Worm (Caenorhabditis elegans) whole organism, L4 larva: ENCODE data around the gene K05F1.10.
A peak's percentile ranks its signal among the peaks of the same experiment; 100 is the strongest.

ENCODE experiments used
- D1046.2 ChIP-seq: fragments of 200-800 bp; sonication (Bioruptor generic); IDR thresholded peaks from 2 replicates; pipeline ENCODE4 v1.3.6; 2022; ENCODE audit warnings: missing genetic modification characterization, missing compliant biosample characterization
- R02D3.7 ChIP-seq: fragments of 150-350 bp; sonication (generic microtip); optimal IDR thresholded peaks from 3 replicates; lab custom pipeline; 2014; ENCODE audit warnings: missing biosample characterization, missing genetic modification characterization
- ZK546.5 ChIP-seq, 2 experiments: sonication (generic microtip); optimal IDR thresholded peaks; 2 replicates each; lab custom pipeline; 2017; ENCODE audit warnings: missing biosample characterization in 2 of 2, missing genetic modification characterization in 2 of 2
- aha-1 ChIP-seq: fragments of 150-350 bp; peaks from one replicate; lab custom pipeline; 2014; ENCODE audit warnings: missing biosample characterization, missing genetic modification characterization
- arid-1 ChIP-seq: fragments of 200-800 bp; sonication (Bioruptor generic); conservative IDR thresholded peaks from 2 replicates; pipeline ENCODE4 v1.3.6; 2022; ENCODE audit warnings: missing genetic modification reagents, missing genetic modification characterization, missing compliant biosample characterization
- ceh-28 ChIP-seq: fragments of 150-350 bp; optimal IDR thresholded peaks from 2 replicates; lab custom pipeline; 2014; ENCODE audit warnings: missing biosample characterization, missing genetic modification reagents, missing genetic modification characterization
- daf-16 ChIP-seq, 3 experiments: sonication (generic microtip); optimal IDR thresholded peaks; 2 replicates each; lab custom pipeline; 2016 to 2017; ENCODE audit warnings: missing genetic modification characterization in 3 of 3, missing genetic modification reagents in 3 of 3, mild to moderate bottlenecking in 2 of 3, missing compliant biosample characterization in 2 of 3, missing biosample characterization in 1 of 3, moderate library complexity in 1 of 3
- dmd-6 ChIP-seq: fragments of 200-800 bp; sonication (Bioruptor generic); IDR thresholded peaks from 2 replicates; pipeline ENCODE4 v1.3.6; 2022; ENCODE audit warnings: missing genetic modification reagents, missing genetic modification characterization, missing compliant biosample characterization
- dmd-8 ChIP-seq: fragments of 200-800 bp; sonication (Bioruptor generic); IDR thresholded peaks from 2 replicates; pipeline ENCODE4 v1.3.6; 2022; ENCODE audit warnings: missing genetic modification characterization, missing compliant biosample characterization
- gei-8 ChIP-seq: fragments of 200-800 bp; sonication (Bioruptor generic); optimal IDR thresholded peaks from 2 replicates; lab custom pipeline; 2018; ENCODE audit warnings: mild to moderate bottlenecking, missing genetic modification characterization, missing compliant biosample characterization
- jun-1 ChIP-seq: fragments of 150-350 bp; optimal IDR thresholded peaks from 2 replicates; lab custom pipeline; 2014; ENCODE audit warnings: missing biosample characterization, missing genetic modification reagents, missing genetic modification characterization
- lim-7 ChIP-seq: fragments of 200-800 bp; sonication (Bioruptor generic); IDR thresholded peaks from 2 replicates; pipeline ENCODE4 v1.3.6; 2022; ENCODE audit warnings: missing genetic modification characterization, missing compliant biosample characterization
- lin-38 ChIP-seq: fragments of 200-800 bp; sonication (Bioruptor generic); IDR thresholded peaks from 2 replicates; pipeline ENCODE4 v1.3.6; 2022; ENCODE audit warnings: missing genetic modification reagents, missing genetic modification characterization, missing compliant biosample characterization
- lir-3 ChIP-seq: sonication (generic microtip); optimal IDR thresholded peaks from 2 replicates; lab custom pipeline; 2016; ENCODE audit warnings: mild to moderate bottlenecking, missing genetic modification characterization, missing compliant biosample characterization
- lsy-2 ChIP-seq, 2 experiments: fragments of 150-350 bp in 1 of 2; sonication (generic microtip) in 1 of 2; optimal IDR thresholded peaks; 2 replicates each; lab custom pipeline; 2014 to 2017; ENCODE audit warnings: missing biosample characterization in 2 of 2, missing genetic modification characterization in 2 of 2
- mes-2 ChIP-seq: sonication (generic microtip); optimal IDR thresholded peaks from 2 replicates; lab custom pipeline; 2016; ENCODE audit warnings: missing genotype, mild to moderate bottlenecking, missing genetic modification characterization, missing compliant biosample characterization; ENCODE audit not compliant: poor library complexity, severe bottlenecking
- nhr-11 ChIP-seq: fragments of 150-350 bp; optimal IDR thresholded peaks from 2 replicates; lab custom pipeline; 2014; ENCODE audit warnings: missing biosample characterization, missing genetic modification characterization
- nhr-111 ChIP-seq: fragments of 200-800 bp; sonication (Bioruptor generic); optimal IDR thresholded peaks from 2 replicates; lab custom pipeline; 2018; ENCODE audit warnings: mild to moderate bottlenecking, missing genetic modification characterization, missing compliant biosample characterization
- nhr-25 ChIP-seq: sonication (generic microtip); optimal IDR thresholded peaks from 2 replicates; lab custom pipeline; 2017; ENCODE audit warnings: missing genetic modification characterization, mild to moderate bottlenecking, missing compliant biosample characterization, antibody characterized with exemption, moderate library complexity, borderline replicate concordance; ENCODE audit not compliant: insufficient read depth
- nhr-41 ChIP-seq: fragments of 200-800 bp; sonication (Bioruptor generic); IDR thresholded peaks from 2 replicates; pipeline ENCODE4 v1.3.6; 2022; ENCODE audit warnings: missing genetic modification reagents, missing genetic modification characterization, missing compliant biosample characterization
- nhr-42 ChIP-seq: fragments of 200-800 bp; sonication (Bioruptor generic); IDR thresholded peaks from 2 replicates; pipeline ENCODE4 v1.3.6; 2022; ENCODE audit warnings: missing genetic modification characterization, missing compliant biosample characterization
- php-3 ChIP-seq: fragments of 200-800 bp; sonication (Bioruptor generic); IDR thresholded peaks from 2 replicates; pipeline ENCODE4 v1.3.6; 2022; ENCODE audit warnings: missing genetic modification reagents, missing genetic modification characterization, missing compliant biosample characterization
- saeg-2 ChIP-seq: fragments of 200-800 bp; sonication (Bioruptor generic); IDR thresholded peaks from 2 replicates; pipeline ENCODE4 v1.3.6; 2022; ENCODE audit warnings: missing genetic modification reagents, missing genetic modification characterization, missing compliant biosample characterization
- set-16 ChIP-seq: fragments of 200-800 bp; sonication (Bioruptor generic); IDR thresholded peaks from 2 replicates; pipeline ENCODE4 v1.3.6; 2022; ENCODE audit warnings: missing genetic modification reagents, missing genetic modification characterization, missing compliant biosample characterization
- tag-97 ChIP-seq: fragments of 200-800 bp; sonication (Bioruptor generic); IDR thresholded peaks from 2 replicates; pipeline ENCODE4 v1.3.6; 2022; ENCODE audit warnings: missing genetic modification characterization, missing compliant biosample characterization
- tra-1 ChIP-seq: fragments of 200-800 bp; sonication (Bioruptor generic); IDR thresholded peaks from 2 replicates; pipeline ENCODE4 v1.3.6; 2022; ENCODE audit warnings: missing genetic modification reagents, missing genetic modification characterization, missing compliant biosample characterization
- unc-130 ChIP-seq: sonication (generic microtip); optimal IDR thresholded peaks from 2 replicates; lab custom pipeline; 2016; ENCODE audit warnings: missing genetic modification reagents, missing genetic modification characterization, missing compliant biosample characterization
- unc-62 ChIP-seq, 3 experiments: fragments of 150-350 bp in 1 of 3; sonication (generic microtip); optimal IDR thresholded peaks in 2 of 3; peaks in 1 of 3; 1 replicate in 1 of 3; 2 replicates in 2 of 3; lab custom pipeline; 2014 to 2017; ENCODE audit warnings: missing biosample characterization in 3 of 3, missing genetic modification characterization in 3 of 3, missing genetic modification reagents in 3 of 3, missing genotype in 1 of 3
- vab-7 ChIP-seq: fragments of 200-800 bp; sonication (Bioruptor generic); IDR thresholded peaks from 2 replicates; pipeline ENCODE4 v1.3.6; 2022; ENCODE audit warnings: missing genetic modification reagents, missing genetic modification characterization, missing compliant biosample characterization
- zfp-2 ChIP-seq: sonication (generic microtip); optimal IDR thresholded peaks from 2 replicates; lab custom pipeline; 2016; ENCODE audit warnings: mild to moderate bottlenecking, missing genetic modification characterization, missing compliant biosample characterization
- zfp-3 ChIP-seq: fragments of 200-800 bp; sonication (Bioruptor generic); conservative IDR thresholded peaks from 2 replicates; pipeline ENCODE4 v1.3.6; 2022; ENCODE audit warnings: missing genetic modification reagents, missing genetic modification characterization, missing compliant biosample characterization
- ztf-7 ChIP-seq: fragments of 150-350 bp; optimal IDR thresholded peaks from 2 replicates; lab custom pipeline; 2014; ENCODE audit warnings: missing biosample characterization, missing genetic modification characterization

Gene K05F1.10

DNA sequence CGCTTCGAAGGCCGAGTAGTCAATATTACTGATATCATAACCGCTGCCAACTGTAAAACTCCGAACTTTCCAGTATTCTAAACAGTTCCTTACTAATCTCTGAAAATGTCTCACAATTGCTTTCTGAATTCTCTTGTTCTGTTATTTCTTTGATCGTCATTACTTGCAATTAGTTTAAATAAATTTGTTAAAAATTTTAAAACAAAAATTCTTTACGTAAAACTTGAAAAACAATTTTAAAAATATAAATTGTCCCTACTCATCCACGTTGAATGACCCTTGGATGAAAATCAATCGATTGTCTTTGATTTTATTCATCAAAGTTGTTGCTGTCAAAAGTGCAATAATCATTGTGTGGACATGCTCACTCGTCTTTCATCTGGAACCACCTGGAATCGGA, 11.1 kb downstream of the K05F1.10 start, which contains the start of gene acdh-8:
Gene acdh-8 (plus strand): TSS at position 301 of the 400 bp plus-strand sequence.
- TF ChIP-seq zfp-2 (tag; lab: Kevin White, UChicago) (no peak), dmd-8 (no peak), php-3 (GFP tag; lab: Robert Waterston, UW) (no peak)

DNA sequence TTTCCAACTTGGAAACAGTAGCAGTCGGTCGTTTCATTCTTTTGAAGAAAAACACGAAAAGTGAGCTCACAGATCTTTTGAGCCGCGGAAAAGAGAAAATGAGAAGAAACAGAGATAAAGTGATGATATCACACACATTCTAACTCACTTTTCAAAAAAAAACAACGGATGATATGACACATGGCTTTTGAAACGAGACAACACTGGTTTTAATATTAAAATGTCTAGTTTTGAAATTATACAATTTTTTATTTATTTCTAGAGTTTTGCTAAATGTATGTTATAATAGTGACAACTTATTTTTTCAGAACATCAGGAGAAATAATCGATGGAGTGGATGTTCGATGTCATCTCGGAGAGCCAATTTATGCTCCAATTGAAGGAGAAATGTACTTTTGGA, 12.8 kb downstream of the K05F1.10 start, which contains the start of gene K05F1.14:
Gene K05F1.14 (minus strand): TSS at position 101 of the 400 bp plus-strand sequence.
- TF ChIP-seq unc-130 (GFP tag; lab: Kevin White, UChicago) = no peak
- TF ChIP-seq nhr-25 = no peak
- TF ChIP-seq D1046.2 = no peak
- no peak for TF ChIP-seq lim-7
- no peak for TF ChIP-seq aha-1 (tag; lab: Kevin White, UChicago)
- no peak for TF ChIP-seq arid-1 (GFP tag; lab: Robert Waterston, UW)
- no peak for TF ChIP-seq vab-7
- no peak for TF ChIP-seq lsy-2 (tag; optimal IDR thresholded peaks at IDR 0.05; lab: Kevin White, UChicago)
- no peak for TF ChIP-seq R02D3.7 (tag; lab: Kevin White, UChicago)
- no peak for TF ChIP-seq nhr-111 (GFP tag; lab: Kevin White, UChicago)
- no peak for TF ChIP-seq tag-97
- TF ChIP-seq dmd-6 (GFP tag; lab: Robert Waterston, UW) = no peak
- TF ChIP-seq gei-8 (GFP tag; lab: Kevin White, UChicago) = no peak
- TF ChIP-seq jun-1 (tag; lab: Kevin White, UChicago) = no peak
- TF ChIP-seq, all 104 proteins: peak for 0

DNA sequence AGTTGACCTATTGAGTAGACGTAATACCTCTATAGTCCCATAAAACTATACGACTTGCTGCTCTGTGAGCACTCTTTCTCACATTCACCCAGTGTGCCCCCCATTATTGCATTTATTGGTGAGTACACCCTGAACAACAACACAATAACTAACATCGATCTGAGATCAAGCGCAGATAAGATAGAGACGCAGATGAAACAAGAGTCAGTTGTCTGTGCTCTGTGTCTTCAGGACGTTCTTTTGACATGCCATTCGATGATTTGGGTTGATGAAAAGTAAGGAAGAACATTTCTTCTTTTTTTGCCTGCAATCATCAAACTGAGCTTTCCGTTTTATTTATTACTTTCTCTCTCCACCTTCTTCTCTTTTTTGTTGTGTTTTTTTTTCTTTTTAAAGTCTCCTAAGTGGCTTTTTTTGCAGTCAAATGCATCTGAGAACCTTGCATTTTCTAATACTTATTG, 14.9 kb downstream of the K05F1.10 start, which contains the start of gene lect-2:
Gene lect-2 (plus strand): TSS at position 411 of the 461 bp plus-strand sequence.
- TF ChIP-seq unc-62 (GFP tag; optimal IDR thresholded peaks at IDR 0.05 in 1 of 2; lab: Kevin White, UChicago) = no peak
- no peak for TF ChIP-seq unc-62 (tag; optimal IDR thresholded peaks at IDR 0.05; lab: Kevin White, UChicago)
- peak; percentile 59 for TF ChIP-seq nhr-11 (tag; lab: Kevin White, UChicago)
- TF ChIP-seq ztf-7 (tag; lab: Kevin White, UChicago) = no peak
- no peak for TF ChIP-seq zfp-3
- no peak for TF ChIP-seq set-16 (GFP tag; lab: Robert Waterston, UW)
- peak in 1 of 2 experiments; percentile 40 for TF ChIP-seq daf-16 (GFP tag; optimal IDR thresholded peaks at IDR 0.05; lab: Kevin White, UChicago)
- no peak for TF ChIP-seq daf-16 (tag; optimal IDR thresholded peaks at IDR 0.05; lab: Kevin White, UChicago)
- TF ChIP-seq zfp-2 (tag; lab: Kevin White, UChicago) = no peak
- TF ChIP-seq nhr-41 (GFP tag; lab: Robert Waterston, UW) = no peak
- no peak for TF ChIP-seq lin-38 (GFP tag; lab: Robert Waterston, UW)
- peak; percentile 81 for TF ChIP-seq aha-1 (tag; lab: Kevin White, UChicago)
- TF ChIP-seq lir-3 (tag; lab: Kevin White, UChicago) = no peak
- TF ChIP-seq tra-1 (GFP tag; lab: Robert Waterston, UW) = no peak
- no peak for TF ChIP-seq nhr-42
- no peak for TF ChIP-seq ceh-28 (tag; lab: Kevin White, UChicago)

DNA sequence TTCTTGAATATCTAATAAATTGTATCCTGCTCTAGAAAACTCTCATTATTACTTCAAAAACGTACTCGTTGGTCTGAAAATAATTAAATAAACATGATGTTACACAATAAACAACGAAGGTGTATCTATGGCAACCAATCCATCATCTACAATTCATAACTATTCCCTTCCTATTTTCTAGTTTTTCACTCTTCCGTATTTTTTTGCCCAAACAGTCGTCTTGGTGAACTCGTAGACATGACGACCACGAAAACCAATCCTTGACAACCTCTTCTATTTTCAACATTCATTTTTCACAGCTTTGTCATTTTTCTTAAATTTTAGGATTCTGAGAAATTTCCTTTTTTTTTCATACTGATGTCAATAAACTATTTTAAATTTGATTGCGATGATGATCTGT, 16.5 kb downstream of the K05F1.10 start, which contains the start of gene K05F1.13:
Gene K05F1.13 (plus strand): TSS at position 301 of the 400 bp plus-strand sequence.
- TF ChIP-seq aha-1 (tag; lab: Kevin White, UChicago) (peak; percentile 74), ZK546.5 (tag; optimal IDR thresholded peaks at IDR 0.05; lab: Kevin White, UChicago) (no peak)

DNA sequence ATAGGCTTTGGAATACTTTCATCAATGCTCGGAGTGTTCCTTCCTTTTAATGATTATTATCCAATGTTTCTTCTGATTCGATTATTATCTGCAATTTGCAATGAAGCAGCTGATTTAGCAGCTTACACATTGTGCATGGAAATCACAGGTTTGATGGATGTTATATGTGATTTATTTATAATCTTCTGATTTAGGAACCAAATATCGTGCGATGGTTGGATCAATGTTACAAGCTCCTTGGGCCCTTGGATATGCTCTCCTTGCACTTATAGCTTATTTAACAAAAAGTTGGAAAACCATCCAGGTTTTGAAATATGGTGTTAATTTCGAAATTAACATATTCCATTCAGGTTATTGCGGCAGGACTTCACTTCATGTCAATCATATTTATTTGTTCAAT, 19.8 kb downstream of the K05F1.10 start:
- no peak for TF ChIP-seq mes-2 (tag; lab: Kevin White, UChicago)
- TF ChIP-seq saeg-2 (GFP tag; lab: Robert Waterston, UW) = no peak
- peak in 1 of 2 experiments; percentile 92 for TF ChIP-seq unc-62 (GFP tag; optimal IDR thresholded peaks at IDR 0.05 in 1 of 2; lab: Kevin White, UChicago)
- TF ChIP-seq unc-62 (tag; optimal IDR thresholded peaks at IDR 0.05; lab: Kevin White, UChicago) = no peak
